Fruit fly (Drosophila melanogaster): ENCODE data around the gene CG7255.

CG7255 gene

dm6 chr3L:15347695-15348465 is 43.8 kb downstream of the CG7255 start (continued):
- TF ChIP-seq CG10979 (tag; optimal IDR thresholded peaks at IDR 0.05), result peak; percentile 88
- TF ChIP-seq grn (GFP tag; optimal IDR thresholded peaks at IDR 0.05), result peak; percentile 71
- peak; percentile 78 for TF ChIP-seq CG18599 (GFP tag; optimal IDR thresholded peaks at IDR 0.05)
- 0 out of 2 replicates have a peak, but pooled peaks have one; percentile 11 for TF ChIP-seq sim (GFP tag; IDR thresholded peaks at IDR 0.05)
- TF ChIP-seq slbo (GFP tag; IDR thresholded peaks at IDR 0.05), result peak; percentile 18; the same call in 1 of the 2 replicates
- peak; percentile 70 for TF ChIP-seq gcm (GFP tag; optimal IDR thresholded peaks at IDR 0.05)
- TF ChIP-seq CG12659 (GFP tag; optimal IDR thresholded peaks at IDR 0.05), result peak; percentile 69
- peak; percentile 93 for TF ChIP-seq CG15696 (tag; optimal IDR thresholded peaks at IDR 0.05)
- peak; percentile 59 for TF ChIP-seq CG4404 (GFP tag; IDR thresholded peaks at IDR 0.05)
- no peak for TF ChIP-seq CHES-1-like (GFP tag; optimal IDR thresholded peaks at IDR 0.05)
- TF ChIP-seq row (GFP tag; IDR thresholded peaks at IDR 0.05), result peak; percentile 67
- TF ChIP-seq prd (optimal IDR thresholded peaks at IDR 0.05), result no peak
- peak; percentile 71 for TF ChIP-seq prd (GFP tag; IDR thresholded peaks at IDR 0.05)
- TF ChIP-seq Dek (tag; optimal IDR thresholded peaks at IDR 0.05), result peak; percentile 18
- TF ChIP-seq ems (GFP tag; optimal IDR thresholded peaks at IDR 0.05), result no peak
- TF ChIP-seq CG17361 (GFP tag; IDR thresholded peaks at IDR 0.05), result peak; percentile 91
- TF ChIP-seq Lhr (GFP tag; optimal IDR thresholded peaks at IDR 0.05), result peak; percentile 18
- peak; percentile 54; the same call in 1 of the 2 replicates for TF ChIP-seq seq (GFP tag; IDR thresholded peaks at IDR 0.05)
- no peak for TF ChIP-seq gt (GFP tag; IDR thresholded peaks at IDR 0.05)
- TF ChIP-seq Kr (GFP tag; optimal IDR thresholded peaks at IDR 0.05), result peak; percentile 20
- peak; percentile 82 for TF ChIP-seq trem (tag; optimal IDR thresholded peaks at IDR 0.05)
- peak; percentile 3 for TF ChIP-seq CG2120 (GFP tag; optimal IDR thresholded peaks at IDR 0.05)
- no peak for TF ChIP-seq CG8944 (GFP tag; optimal IDR thresholded peaks at IDR 0.05)
- TF ChIP-seq ftz-f1 (GFP tag; optimal IDR thresholded peaks at IDR 0.05), result no peak
- peak; percentile 79 for TF ChIP-seq odd (GFP tag; optimal IDR thresholded peaks at IDR 0.05)
- TF ChIP-seq lab (GFP tag; optimal IDR thresholded peaks at IDR 0.05), result peak; percentile 57
- peak; percentile 75 for TF ChIP-seq CG16815 (GFP tag; optimal IDR thresholded peaks at IDR 0.05)
- TF ChIP-seq Abd-B (GFP tag; optimal IDR thresholded peaks at IDR 0.05), result peak; percentile 16
- peak; percentile 67 for TF ChIP-seq gsb-n (tag; optimal IDR thresholded peaks at IDR 0.05)
- TF ChIP-seq lov (optimal IDR thresholded peaks at IDR 0.05), result no peak
- TF ChIP-seq lov (GFP tag; IDR thresholded peaks at IDR 0.05), result 0 out of 3 replicates have a peak, but pooled peaks have one; percentile 34
- no peak for TF ChIP-seq dm (GFP tag; optimal IDR thresholded peaks at IDR 0.05)
- TF ChIP-seq Ssrp (tag; optimal IDR thresholded peaks at IDR 0.05), result peak; percentile 73
- peak; percentile 71 for TF ChIP-seq Oli (tag; optimal IDR thresholded peaks at IDR 0.05)
- peak; percentile 68 for TF ChIP-seq CG6689 (GFP tag; IDR thresholded peaks at IDR 0.05)
- peak; percentile 83 for TF ChIP-seq zen (tag; optimal IDR thresholded peaks at IDR 0.05)
- TF ChIP-seq CG17359 (tag; optimal IDR thresholded peaks at IDR 0.05), result peak; percentile 48
- peak; percentile 27 for TF ChIP-seq org-1 (GFP tag; optimal IDR thresholded peaks at IDR 0.05)
- TF ChIP-seq cato (GFP tag; optimal IDR thresholded peaks at IDR 0.05; ENCODE audit: borderline replicate concordance), result peak; percentile 10
- no peak for TF ChIP-seq crc (GFP tag; optimal IDR thresholded peaks at IDR 0.05)
- peak; percentile 63 for TF ChIP-seq ac (GFP tag; optimal IDR thresholded peaks at IDR 0.05)
- TF ChIP-seq crol (GFP tag; IDR thresholded peaks at IDR 0.05), result peak; percentile 44; the same call in 1 of the 2 replicates
- TF ChIP-seq CG31365 (tag; optimal IDR thresholded peaks at IDR 0.05), result no peak
- no peak for TF ChIP-seq sc (optimal IDR thresholded peaks at IDR 0.05)
- peak; percentile 74 for TF ChIP-seq sc (GFP tag; optimal IDR thresholded peaks at IDR 0.05)
- TF ChIP-seq Med (GFP tag), result peak; percentile 23
- peak; percentile 51 for TF ChIP-seq BtbVII (GFP tag; optimal IDR thresholded peaks at IDR 0.05)
- peak; percentile 43 for TF ChIP-seq CG11723 (GFP tag; optimal IDR thresholded peaks at IDR 0.05)
- TF ChIP-seq hb (GFP tag; IDR thresholded peaks at IDR 0.05; ENCODE audit: partially characterized antibody), result no peak

All from whole organism, embryonic.